Fruit fly (Drosophila melanogaster) whole organism, embryonic: ENCODE data around the gene Mlc1.

Source experiments
- Blimp-1 ChIP-seq: fragments of 200-800 bp; sonication (Bioruptor generic); optimal IDR thresholded peaks from 3 replicates; lab custom pipeline; 2018; ENCODE audit warnings: missing biosample characterization, missing genetic modification characterization, mild to moderate bottlenecking, moderate library complexity, missing genetic modification reagents
- BtbVII ChIP-seq: fragments of 200-800 bp; sonication (Bioruptor generic); optimal IDR thresholded peaks from 3 replicates; lab custom pipeline; 2017; ENCODE audit warnings: missing biosample characterization, mild to moderate bottlenecking, missing genetic modification characterization
- C15 ChIP-seq: fragments of 200-800 bp; sonication (Bioruptor generic); IDR thresholded peaks from 3 replicates; pipeline ENCODE4 v1.3.6; 2022; ENCODE audit warnings: missing biosample characterization, missing genetic modification characterization
- CG12299 ChIP-seq: fragments of 200-800 bp; sonication (Bioruptor generic); optimal IDR thresholded peaks from 2 replicates; lab custom pipeline; 2018; ENCODE audit warnings: missing biosample characterization, mild to moderate bottlenecking, missing genetic modification characterization
- CG13287 ChIP-seq: fragments of 200-800 bp; sonication (Bioruptor generic); IDR thresholded peaks from 2 replicates; pipeline ENCODE4 v1.3.6; 2022; ENCODE audit warnings: missing biosample characterization, missing genetic modification characterization; ENCODE audit not compliant: partially characterized antibody
- CG13894 ChIP-seq: fragments of 200-800 bp; sonication (Bioruptor generic); optimal IDR thresholded peaks from 3 replicates; lab custom pipeline; 2018; ENCODE audit warnings: missing biosample characterization, mild to moderate bottlenecking, missing genetic modification characterization, moderate library complexity
- CG18764 ChIP-seq: fragments of 200-800 bp; sonication (Bioruptor generic); optimal IDR thresholded peaks from 3 replicates; lab custom pipeline; 2016; ENCODE audit warnings: missing biosample characterization, missing genetic modification characterization
- CG2129 ChIP-seq: fragments of 200-800 bp; sonication (Bioruptor generic); IDR thresholded peaks from 2 replicates; pipeline ENCODE4 v1.3.6; 2022; ENCODE audit warnings: missing biosample characterization, missing genetic modification characterization; ENCODE audit not compliant: partially characterized antibody
- CG31441 ChIP-seq: fragments of 200-800 bp; sonication (Bioruptor generic); IDR thresholded peaks from 2 replicates; pipeline ENCODE4 v1.3.6; 2022; ENCODE audit warnings: missing biosample characterization, missing genetic modification characterization
- CG6272 ChIP-seq: fragments of 200-800 bp; sonication (Bioruptor generic); IDR thresholded peaks from 2 replicates; pipeline ENCODE4 v1.3.6; 2022; ENCODE audit warnings: missing biosample characterization, missing genetic modification characterization
- CG6813 ChIP-seq: fragments of 200-800 bp; sonication (Bioruptor generic); optimal IDR thresholded peaks from 2 replicates; lab custom pipeline; 2017; ENCODE audit warnings: missing biosample characterization, missing genetic modification characterization, mild to moderate bottlenecking, moderate library complexity, missing genetic modification reagents
- CG7372 ChIP-seq: fragments of 200-800 bp; sonication (Bioruptor generic); IDR thresholded peaks from 2 replicates; pipeline ENCODE4 v1.3.6; 2022; ENCODE audit warnings: missing biosample characterization, missing genetic modification characterization
- CG9437 ChIP-seq: fragments of 200-800 bp; sonication (Bioruptor generic); optimal IDR thresholded peaks from 2 replicates; lab custom pipeline; 2018; ENCODE audit warnings: missing biosample characterization, mild to moderate bottlenecking, missing genetic modification characterization
- CG9932 ChIP-seq: fragments of 200-800 bp; sonication (Bioruptor generic); IDR thresholded peaks from 2 replicates; pipeline ENCODE4 v1.3.6; 2022; ENCODE audit warnings: missing biosample characterization, missing genetic modification characterization
- Dad ChIP-seq: fragments of 200-800 bp; sonication (Bioruptor generic); optimal IDR thresholded peaks from 3 replicates; lab custom pipeline; 2016; ENCODE audit warnings: missing biosample characterization, missing genetic modification characterization
- Dll ChIP-seq: fragments of 200-800 bp; sonication (Bioruptor generic); IDR thresholded peaks from 4 replicates; pipeline ENCODE4 v1.3.6; 2022; ENCODE audit warnings: missing biosample characterization, missing genetic modification characterization; ENCODE audit not compliant: partially characterized antibody
- Eip74EF ChIP-seq, 2 experiments: fragments of 200-800 bp in 1 of 2; fragments of >200 bp in 1 of 2; sonication (Bioruptor generic) in 1 of 2; optimal IDR thresholded peaks; 2 replicates each; lab custom pipeline; 2017 to 2019; ENCODE audit warnings: missing biosample characterization in 2 of 2, missing genetic modification characterization in 2 of 2, mild to moderate bottlenecking in 1 of 2, moderate library complexity in 1 of 2
- Neu2 ChIP-seq: fragments of 200-800 bp; sonication (Bioruptor generic); optimal IDR thresholded peaks from 3 replicates; lab custom pipeline; 2016; ENCODE audit warnings: missing biosample characterization, missing genetic modification characterization, borderline replicate concordance
- Oaz ChIP-seq: fragments of 200-800 bp; sonication (Bioruptor generic); IDR thresholded peaks from 2 replicates; pipeline ENCODE4 v1.3.6; 2022; ENCODE audit warnings: missing biosample characterization, missing genetic modification characterization
- Opbp ChIP-seq: fragments of 200-800 bp; sonication (Bioruptor generic); IDR thresholded peaks from 3 replicates; pipeline ENCODE4 v1.3.6; 2022; ENCODE audit warnings: missing biosample characterization, missing genetic modification characterization; ENCODE audit not compliant: partially characterized antibody
- PHDP ChIP-seq: fragments of 200-800 bp; sonication (Bioruptor generic); optimal IDR thresholded peaks from 3 replicates; lab custom pipeline; 2018; ENCODE audit warnings: missing biosample characterization, mild to moderate bottlenecking, missing genetic modification characterization, moderate library complexity
- bigmax ChIP-seq: fragments of 200-800 bp; sonication (Bioruptor generic); optimal IDR thresholded peaks from 2 replicates; lab custom pipeline; 2018; ENCODE audit warnings: missing biosample characterization, mild to moderate bottlenecking, missing genetic modification characterization
- bowl ChIP-seq: fragments of 200-800 bp; sonication (Bioruptor generic); IDR thresholded peaks from 2 replicates; pipeline ENCODE4 v1.3.6; 2022; ENCODE audit warnings: missing biosample characterization, missing genetic modification characterization
- cato ChIP-seq: fragments of 200-800 bp; sonication (Bioruptor generic); optimal IDR thresholded peaks from 2 replicates; lab custom pipeline; 2016; ENCODE audit warnings: missing biosample characterization, missing genetic modification characterization, borderline replicate concordance
- chinmo ChIP-seq: fragments of 200-800 bp; sonication (Bioruptor generic); IDR thresholded peaks from 4 replicates; pipeline ENCODE4 v1.3.6; 2022; ENCODE audit warnings: missing biosample characterization, missing genetic modification characterization; ENCODE audit not compliant: partially characterized antibody
- da ChIP-seq: fragments of 200-800 bp; sonication (Bioruptor generic); optimal IDR thresholded peaks from 2 replicates; lab custom pipeline; 2016; ENCODE audit warnings: missing biosample characterization, missing genetic modification characterization
- dan ChIP-seq: fragments of 200-800 bp; sonication (Bioruptor generic); IDR thresholded peaks from 2 replicates; pipeline ENCODE4 v1.3.6; 2022; ENCODE audit warnings: missing biosample characterization, missing genetic modification characterization
- gce ChIP-seq: fragments of 200-800 bp; sonication (Bioruptor generic); IDR thresholded peaks from 3 replicates; pipeline ENCODE4 v1.3.6; 2022; ENCODE audit warnings: missing biosample characterization, missing genetic modification characterization
- hb ChIP-seq: fragments of 200-800 bp; sonication (Bioruptor generic); IDR thresholded peaks from 3 replicates; pipeline ENCODE4 v1.3.6; 2022; ENCODE audit warnings: missing biosample characterization, missing genetic modification characterization; ENCODE audit not compliant: partially characterized antibody
- jumu ChIP-seq: fragments of 200-800 bp; sonication (Bioruptor generic); optimal IDR thresholded peaks from 3 replicates; lab custom pipeline; 2016; ENCODE audit warnings: missing biosample characterization, missing genetic modification characterization
- knrl ChIP-seq: fragments of 200-800 bp; sonication (Bioruptor generic); IDR thresholded peaks from 3 replicates; pipeline ENCODE4 v1.3.6; 2022; ENCODE audit warnings: missing biosample characterization, missing genetic modification characterization; ENCODE audit not compliant: partially characterized antibody
- lov ChIP-seq, 2 experiments: fragments of 200-800 bp in 1 of 2; fragments of >200 bp in 1 of 2; sonication (Bioruptor generic) in 1 of 2; IDR thresholded peaks in 1 of 2; optimal IDR thresholded peaks in 1 of 2; 2 replicates in 1 of 2; 3 replicates in 1 of 2; pipeline versions ENCODE4 v1.3.6 to Lab custom; 2017 to 2022; ENCODE audit warnings: missing biosample characterization in 1 of 2, missing genetic modification characterization in 1 of 2
- nom ChIP-seq: fragments of 200-800 bp; sonication (Bioruptor generic); optimal IDR thresholded peaks from 2 replicates; lab custom pipeline; 2017; ENCODE audit warnings: missing biosample characterization, missing genetic modification characterization, mild to moderate bottlenecking, moderate library complexity, missing genetic modification reagents
- pita ChIP-seq: fragments of 200-800 bp; sonication (Bioruptor generic); optimal IDR thresholded peaks from 2 replicates; lab custom pipeline; 2017; ENCODE audit warnings: missing biosample characterization, mild to moderate bottlenecking, missing genetic modification characterization
- shn ChIP-seq: fragments of 200-800 bp; sonication (Bioruptor generic); optimal IDR thresholded peaks from 3 replicates; lab custom pipeline; 2016; ENCODE audit warnings: missing biosample characterization, missing genetic modification characterization
- sima ChIP-seq: fragments of 200-800 bp; sonication (Bioruptor generic); optimal IDR thresholded peaks from 2 replicates; lab custom pipeline; 2016; ENCODE audit warnings: missing biosample characterization, missing genetic modification characterization
- sisA ChIP-seq: fragments of 200-800 bp; sonication (Bioruptor generic); IDR thresholded peaks from 2 replicates; pipeline ENCODE4 v1.3.6; 2022; ENCODE audit warnings: missing biosample characterization, missing genetic modification characterization
- so ChIP-seq: fragments of 200-800 bp; sonication (Bioruptor generic); IDR thresholded peaks from 3 replicates; pipeline ENCODE4 v1.3.6; 2022; ENCODE audit warnings: missing biosample characterization, missing genetic modification characterization
- tap ChIP-seq: fragments of 200-800 bp; optimal IDR thresholded peaks from 3 replicates; lab custom pipeline; 2019; ENCODE audit warnings: missing biosample characterization, mild to moderate bottlenecking, missing genetic modification characterization, moderate library complexity
- tup ChIP-seq: fragments of 200-800 bp; sonication (Bioruptor generic); optimal IDR thresholded peaks from 2 replicates; lab custom pipeline; 2016; ENCODE audit warnings: missing biosample characterization, mild to moderate bottlenecking, missing genetic modification characterization, moderate library complexity
- twi ChIP-seq: fragments of 200-800 bp; optimal IDR thresholded peaks from 2 replicates; lab custom pipeline; 2019; ENCODE audit warnings: missing biosample characterization, mild to moderate bottlenecking, missing genetic modification characterization, moderate library complexity
- usp ChIP-seq: fragments of >200 bp; optimal IDR thresholded peaks from 2 replicates; lab custom pipeline; 2017; ENCODE audit warnings: missing biosample characterization, missing genetic modification characterization
- vfl ChIP-seq: fragments of 200-800 bp; sonication (Bioruptor generic); optimal IDR thresholded peaks from 2 replicates; lab custom pipeline; 2016; ENCODE audit warnings: missing biosample characterization, missing genetic modification characterization
- vnd ChIP-seq: fragments of 200-800 bp; sonication (Bioruptor generic); IDR thresholded peaks from 3 replicates; pipeline ENCODE4 v1.3.6; 2022; ENCODE audit warnings: missing biosample characterization, missing genetic modification characterization; ENCODE audit not compliant: partially characterized antibody
- wek ChIP-seq: fragments of 200-800 bp; sonication (Bioruptor generic); optimal IDR thresholded peaks from 3 replicates; lab custom pipeline; 2018; ENCODE audit warnings: missing biosample characterization, mild to moderate bottlenecking, missing genetic modification characterization, moderate library complexity
- z ChIP-seq: fragments of 200-800 bp; sonication (Bioruptor generic); IDR thresholded peaks from 3 replicates; pipeline ENCODE4 v1.3.6; 2022; ENCODE audit warnings: missing biosample characterization, missing genetic modification characterization
- zen ChIP-seq: fragments of 200-800 bp; sonication (Bioruptor generic); optimal IDR thresholded peaks from 3 replicates; lab custom pipeline; 2018; ENCODE audit warnings: missing biosample characterization, mild to moderate bottlenecking, missing genetic modification characterization, moderate library complexity
- zen2 ChIP-seq: fragments of 200-800 bp; sonication (Bioruptor generic); IDR thresholded peaks from 3 replicates; pipeline ENCODE4 v1.3.6; 2022; ENCODE audit warnings: missing biosample characterization, missing genetic modification characterization; ENCODE audit not compliant: partially characterized antibody

Gene Mlc1

DNA sequence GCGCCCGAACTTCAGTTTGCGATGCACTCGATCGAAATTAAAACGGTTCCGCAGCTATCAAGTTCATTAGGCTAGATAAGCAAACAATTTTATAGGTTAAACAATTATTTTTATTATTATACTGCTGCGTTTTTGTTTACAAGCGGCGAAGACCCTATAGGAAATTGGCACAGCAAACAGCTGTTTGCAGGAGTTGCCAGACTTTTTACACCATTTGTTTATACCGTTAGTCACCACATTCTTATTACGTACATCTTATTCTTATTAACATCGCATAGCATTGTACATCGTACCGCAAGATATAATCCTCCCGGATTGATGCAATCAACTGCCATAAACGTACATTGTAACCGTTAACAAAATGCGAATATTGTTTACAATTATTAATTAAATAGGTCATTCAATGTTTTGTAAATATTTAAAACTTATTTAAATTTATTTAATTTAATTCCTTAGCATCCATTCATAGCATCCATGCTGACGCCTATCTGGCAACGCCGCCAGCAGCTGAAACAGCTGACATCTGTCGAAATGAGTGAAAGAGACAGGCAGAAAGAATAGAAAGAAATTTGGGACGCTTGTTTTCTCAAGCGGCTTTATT is 46.7 kb upstream of the Mlc1 start, which contains the start of the genes CROT and CG12877 (continued):
- TF ChIP-seq CG13894 (tag; lab: Kevin White, UChicago) (peak; percentile 36), lov (optimal IDR thresholded peaks at IDR 0.05; lab: Kevin White, UChicago) (no peak), lov (GFP tag; IDR thresholded peaks at IDR 0.05; lab: Robert Waterston, UW) (0 out of 3 replicates have a peak, but pooled peaks have one; percentile 10), CG18764 (GFP tag; lab: Kevin White, UChicago) (peak; percentile 58), CG9932 (GFP tag; lab: Robert Waterston, UW) (peak; percentile 84), knrl (GFP tag; lab: Robert Waterston, UW) (peak; percentile 23; the same call in 1 of the 3 replicates), C15 (no peak), Dad (GFP tag; lab: Kevin White, UChicago) (peak; percentile 58), dan (GFP tag; lab: Robert Waterston, UW) (no peak), jumu (GFP tag; lab: Kevin White, UChicago) (peak; percentile 16), shn (GFP tag; lab: Kevin White, UChicago) (peak; percentile 39), pita (GFP tag; lab: Kevin White, UChicago) (no peak), CG12299 (tag; lab: Kevin White, UChicago) (peak; percentile 10), CG9437 (GFP tag; lab: Kevin White, UChicago) (peak; percentile 98), zen2 (no peak), CG31441 (peak; percentile 80), cato (GFP tag; lab: Kevin White, UChicago) (peak; percentile 82), Oaz (GFP tag; lab: Robert Waterston, UW) (peak; percentile 68; the same call in 1 of the 2 replicates), gce (GFP tag; lab: Robert Waterston, UW) (peak; percentile 33; the same call in 1 of the 3 replicates), Opbp (GFP tag; lab: Robert Waterston, UW) (no peak), sima (GFP tag; lab: Kevin White, UChicago) (no peak), zen (tag; lab: Kevin White, UChicago) (peak; percentile 72), CG2129 (no peak), Blimp-1 (GFP tag; lab: Kevin White, UChicago) (peak; percentile 60), so (GFP tag; lab: Robert Waterston, UW) (peak; percentile 67; the same call in 1 of the 3 replicates), Dll (GFP tag; lab: Robert Waterston, UW) (peak; percentile 37; the same call in 2 of the 4 replicates), BtbVII (GFP tag; lab: Kevin White, UChicago) (peak; percentile 48), wek (GFP tag; lab: Kevin White, UChicago) (peak; percentile 2), da (no peak), twi (tag; lab: Kevin White, UChicago) (peak; percentile 81), nom (GFP tag; lab: Kevin White, UChicago) (no peak), Neu2 (GFP tag; lab: Kevin White, UChicago) (no peak), Eip74EF (GFP tag; optimal IDR thresholded peaks at IDR 0.05; lab: Kevin White, UChicago) (no peak), tup (peak; percentile 80), sisA (GFP tag; lab: Robert Waterston, UW) (peak; percentile 72), hb (GFP tag; lab: Robert Waterston, UW) (no peak), vnd (GFP tag; lab: Robert Waterston, UW) (no peak), CG6272 (GFP tag; lab: Robert Waterston, UW) (peak; percentile 77), usp (GFP tag; lab: Kevin White, UChicago) (no peak), CG7372 (GFP tag; lab: Robert Waterston, UW) (peak; percentile 62), vfl (GFP tag; lab: Kevin White, UChicago) (peak; percentile 41), CG6813 (GFP tag; lab: Kevin White, UChicago) (peak; percentile 13), tap (tag; lab: Kevin White, UChicago) (peak; percentile 66), CG13287 (GFP tag; lab: Robert Waterston, UW) (peak; percentile 20; the same call in 1 of the 2 replicates), chinmo (GFP tag; lab: Robert Waterston, UW) (no peak), z (GFP tag; lab: Robert Waterston, UW) (no peak), bigmax (GFP tag; lab: Kevin White, UChicago) (peak; percentile 92), PHDP (tag; lab: Kevin White, UChicago) (peak; percentile 80), bowl (no peak)
